Fruit fly (Drosophila melanogaster) S2 (cell line): ENCODE measurements around the gene CG33635.

Experiments
- CG8478 ChIP-seq: fragments of >200 bp; optimal IDR thresholded peaks from 2 replicates; lab custom pipeline; 2018
- CTCF ChIP-seq, 2 experiments: fragments of >200 bp; optimal IDR thresholded peaks; 2 replicates each; lab custom pipeline; 2018

DNA sequence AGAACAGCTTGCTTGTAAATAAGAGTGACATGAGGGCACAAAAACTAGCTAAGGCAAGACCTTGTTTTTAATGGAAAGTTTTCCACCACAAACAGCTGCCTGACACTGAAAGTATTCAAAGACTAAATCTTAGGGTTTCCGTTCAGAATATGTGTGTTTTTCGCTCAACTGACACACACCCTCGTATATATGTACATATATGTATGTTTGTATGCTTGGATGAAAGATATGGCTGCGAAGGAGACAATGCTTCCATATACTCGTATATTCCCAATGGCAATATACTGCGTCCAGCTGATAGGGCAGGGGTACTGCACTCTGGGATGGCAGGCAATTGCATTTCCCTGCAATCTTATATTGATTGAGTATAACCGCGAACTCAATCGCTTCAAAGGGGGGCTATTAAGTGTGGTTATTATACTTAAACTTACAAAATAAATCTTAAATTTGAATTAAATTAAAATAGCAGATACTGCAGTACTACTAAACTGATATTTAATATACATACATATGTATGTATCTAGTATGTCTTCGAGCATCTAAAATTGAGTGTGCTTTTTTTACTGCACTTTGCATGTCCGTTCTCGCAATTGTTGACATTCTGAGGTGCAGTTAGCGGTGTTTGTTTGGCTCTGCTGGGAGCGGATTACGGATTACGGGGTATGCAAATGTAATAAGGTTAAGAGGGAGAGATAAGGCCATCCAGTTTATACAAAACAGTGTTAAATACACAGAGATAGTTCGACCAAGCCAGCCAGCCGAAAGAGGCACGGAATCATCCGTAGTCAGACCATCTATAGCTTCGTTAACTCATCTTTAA lies 23.7 kb downstream of the CG33635 start:
- TF ChIP-seq CTCF (optimal IDR thresholded peaks at IDR 0.05; lab: Kevin White, UChicago) (no peak), CG8478 (no peak)
